Worm (Caenorhabditis elegans): ENCODE measurements around the gene ssu-1.

DNA sequence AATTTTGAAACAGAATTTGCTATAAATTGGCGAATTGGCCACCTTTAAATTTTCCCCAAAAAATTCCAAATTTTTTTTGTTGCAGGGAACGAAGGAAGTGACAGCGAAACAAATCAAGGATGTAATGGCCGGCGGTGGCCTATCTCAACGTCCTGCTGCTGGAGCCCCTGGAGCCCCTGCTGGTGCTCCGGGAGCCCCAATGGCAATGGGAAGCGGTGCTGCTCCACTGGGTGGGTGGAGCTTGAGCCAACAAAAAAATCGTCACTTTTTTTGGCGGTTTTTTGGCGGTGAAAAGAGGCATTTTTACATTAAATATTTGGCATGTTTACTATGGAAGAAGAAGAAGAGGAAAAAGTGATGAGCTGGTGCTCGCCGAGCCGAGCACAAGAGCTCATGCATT, 35.9 kb downstream of the ssu-1 start:
- TF ChIP-seq R02D3.7 (tag; optimal IDR thresholded peaks at IDR 0.05), result no peak
- no peak for TF ChIP-seq aly-2 (tag; optimal IDR thresholded peaks at IDR 0.05)
- no peak for TF ChIP-seq elt-3 (tag; optimal IDR thresholded peaks at IDR 0.05)

Measured in whole organism, L3 larva.